Worm (Caenorhabditis elegans): ENCODE data around the gene aman-2.

DNA sequence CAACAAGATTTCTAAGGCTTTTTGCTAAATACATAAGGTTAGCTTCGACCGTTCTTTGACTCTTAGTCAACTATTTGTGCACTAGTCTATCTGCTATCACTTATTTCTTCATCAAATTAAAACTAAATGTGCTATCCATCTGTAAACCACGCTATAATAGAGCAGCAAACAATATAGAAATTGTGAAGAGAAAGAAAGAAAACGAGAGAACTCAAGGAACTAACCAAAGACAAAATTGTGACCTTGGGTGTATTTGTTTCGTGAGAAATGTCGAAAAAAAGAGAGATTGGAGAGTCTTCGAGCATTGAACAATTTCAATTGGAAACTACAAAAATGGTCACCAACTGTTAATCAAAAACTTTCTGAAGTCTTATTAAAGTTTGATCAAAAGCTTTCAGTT, 48.0 kb downstream of the aman-2 start:
- TF ChIP-seq hmbx-1 (tag; optimal IDR thresholded peaks at IDR 0.05), result no peak
- TF ChIP-seq ama-1 (optimal IDR thresholded peaks at IDR 0.05), result no peak
- TF ChIP-seq ets-7 (tag; optimal IDR thresholded peaks at IDR 0.05), result no peak
- TF ChIP-seq F13C5.2 (tag; optimal IDR thresholded peaks at IDR 0.05), result no peak
- TF ChIP-seq hmg-4 (GFP tag; optimal IDR thresholded peaks at IDR 0.05), result no peak
- no peak for TF ChIP-seq sea-1 (GFP tag; conservative IDR thresholded peaks at IDR 0.05)
- TF ChIP-seq ceh-13 (GFP tag; optimal IDR thresholded peaks at IDR 0.05), result no peak
- TF ChIP-seq tbx-11 (GFP tag; IDR thresholded peaks at IDR 0.05), result no peak
- TF ChIP-seq aly-1 (tag; optimal IDR thresholded peaks at IDR 0.05), result no peak
- TF ChIP-seq tra-4 (tag; optimal IDR thresholded peaks at IDR 0.05), result no peak
- no peak for TF ChIP-seq tbx-37 (GFP tag; conservative IDR thresholded peaks at IDR 0.05)
- TF ChIP-seq flt-1 (GFP tag; IDR thresholded peaks at IDR 0.05), result no peak
- no peak for TF ChIP-seq B0310.2 (tag; optimal IDR thresholded peaks at IDR 0.05)
- no peak for TF ChIP-seq pes-1 (GFP tag; IDR thresholded peaks at IDR 0.05)

Measured in whole organism, early embryonic.